Worm (Caenorhabditis elegans) whole organism, young adult: ENCODE results near the gene F26H11.8.

Source experiments
- bed-2 ChIP-seq: fragments of 200-800 bp; sonication (Bioruptor generic); IDR thresholded peaks from 2 replicates; pipeline ENCODE4 v1.3.6; 2022; ENCODE audit warnings: missing genetic modification reagents, missing genetic modification characterization, missing compliant biosample characterization
- nhr-120 ChIP-seq: fragments of 200-800 bp; sonication (Bioruptor generic); IDR thresholded peaks from 2 replicates; pipeline ENCODE4 v1.3.6; 2022; ENCODE audit warnings: missing genetic modification characterization, missing compliant biosample characterization

DNA sequence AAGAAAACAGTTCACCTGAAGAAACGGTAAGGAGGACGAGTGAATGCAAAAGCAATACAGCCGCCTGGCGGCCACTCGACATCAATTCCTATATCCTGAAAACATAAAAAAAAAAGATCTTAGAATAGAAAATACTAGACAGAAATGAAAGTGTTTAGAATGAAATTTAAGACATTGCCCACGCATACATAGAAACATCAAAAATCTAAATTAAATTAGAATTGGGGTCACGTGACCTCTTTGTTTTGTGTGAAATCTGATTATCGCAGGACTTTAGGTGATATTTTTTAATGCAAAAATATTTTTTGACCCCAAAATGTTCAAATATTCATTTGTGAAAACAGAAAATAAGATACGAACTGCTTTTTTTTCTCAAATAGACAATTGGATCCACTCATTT, 10.5 kb upstream of the F26H11.8 start, which contains the start of gene acr-20:
- TF ChIP-seq nhr-120: no peak
- TF ChIP-seq bed-2 (GFP tag; lab: Robert Waterston, UW): no peak
